Worm (Caenorhabditis elegans): Measurements from ENCODE around the gene F46F2.3.

Gene F46F2.3

ce11 chrX:15279301-15279700 lies 19.2 kb upstream of the F46F2.3 start (continued):
- peak; percentile 10 for TF ChIP-seq K12H6.12 (tag; optimal IDR thresholded peaks at IDR 0.05)
- no peak for TF ChIP-seq hlh-26 (GFP tag; conservative IDR thresholded peaks at IDR 0.05)
- TF ChIP-seq madf-3 (GFP tag; IDR thresholded peaks at IDR 0.05): no peak
- no peak for TF ChIP-seq somi-1 (GFP tag; optimal IDR thresholded peaks at IDR 0.05)
- no peak for TF ChIP-seq B0336.3 (GFP tag; IDR thresholded peaks at IDR 0.05)
- no peak for TF ChIP-seq snpc-1.3 (tag; optimal IDR thresholded peaks at IDR 0.05; ENCODE audit: insufficient read depth)
- peak; percentile 41; the same call in 1 of the 2 replicates for TF ChIP-seq mcd-1 (GFP tag; IDR thresholded peaks at IDR 0.05)
- TF ChIP-seq gei-17 (GFP tag; optimal IDR thresholded peaks at IDR 0.05): no peak
- no peak for TF ChIP-seq madf-8 (GFP tag; conservative IDR thresholded peaks at IDR 0.05)
- TF ChIP-seq ztf-3 (GFP tag; optimal IDR thresholded peaks at IDR 0.05): no peak
- TF ChIP-seq hmg-20 (GFP tag; IDR thresholded peaks at IDR 0.05): no peak
- TF ChIP-seq nfya-2 (GFP tag; IDR thresholded peaks at IDR 0.05): no peak

- TF ChIP-seq ZK185.1 (tag; optimal IDR thresholded peaks at IDR 0.05; ENCODE audit: poor library complexity, severe bottlenecking) (no peak), nfya-1 (tag; optimal IDR thresholded peaks at IDR 0.05; ENCODE audit: borderline replicate concordance, insufficient read depth) (no peak), Y56A3A.18 (GFP tag; IDR thresholded peaks at IDR 0.05) (no peak), snpc-4 (GFP tag; optimal IDR thresholded peaks at IDR 0.05) (no peak), snpc-4 (tag; optimal IDR thresholded peaks at IDR 0.05) (peak in 2 of 4 experiments; percentile 45 to 65), zfh-2 (GFP tag; conservative IDR thresholded peaks at IDR 0.05) (peak; percentile 54)
These were observed 18.5 kb upstream of the F46F2.3 start for ce11 chrX:15278593-15278992.

ce11 chrX:15277714-15278187 lies 17.7 kb upstream of the F46F2.3 start, which contains the start of gene kin-20:
TSS of gene kin-20 (minus strand) at chrX:15277764.
- TF ChIP-seq lin-26 (GFP tag; IDR thresholded peaks at IDR 0.05): 0 out of 2 replicates have a peak, but pooled peaks have one; percentile 44
- TF ChIP-seq egrh-3 (GFP tag; IDR thresholded peaks at IDR 0.05): peak; percentile 56; the same call in 1 of the 2 replicates
- TF ChIP-seq zfh-2 (GFP tag; conservative IDR thresholded peaks at IDR 0.05): peak; percentile 91
- TF ChIP-seq bed-1 (GFP tag; IDR thresholded peaks at IDR 0.05): 0 out of 2 replicates have a peak, but pooled peaks have one; percentile 22
- TF ChIP-seq attf-5 (GFP tag; optimal IDR thresholded peaks at IDR 0.05): no peak
- no peak for TF ChIP-seq hlh-26 (GFP tag; conservative IDR thresholded peaks at IDR 0.05)
- TF ChIP-seq madf-6 (GFP tag; IDR thresholded peaks at IDR 0.05): 0 out of 2 replicates have a peak, but pooled peaks have one; percentile 14
- peak; percentile 6 for TF ChIP-seq ceh-27 (GFP tag; optimal IDR thresholded peaks at IDR 0.05)
- peak; percentile 46; the same call in 1 of the 2 replicates for TF ChIP-seq sea-2 (GFP tag; IDR thresholded peaks at IDR 0.05)

ce11 chrX:15276774-15277173 lies 16.7 kb upstream of the F46F2.3 start:
- TF ChIP-seq mcd-1 (GFP tag; IDR thresholded peaks at IDR 0.05) (0 out of 2 replicates have a peak, but pooled peaks have one; percentile 26), snpc-4 (GFP tag; optimal IDR thresholded peaks at IDR 0.05) (no peak), snpc-4 (tag; optimal IDR thresholded peaks at IDR 0.05) (peak in 2 of 4 experiments; percentile 21 to 31), K12H6.12 (tag; optimal IDR thresholded peaks at IDR 0.05) (peak; percentile 47), ZK185.1 (tag; optimal IDR thresholded peaks at IDR 0.05; ENCODE audit: poor library complexity, severe bottlenecking) (peak; percentile 62), nhr-90 (tag; optimal IDR thresholded peaks at IDR 0.05) (no peak), dox-1 (GFP tag; IDR thresholded peaks at IDR 0.05) (0 out of 2 replicates have a peak, but pooled peaks have one; percentile 11), ceh-58 (GFP tag; IDR thresholded peaks at IDR 0.05) (no peak), hmg-1.2 (GFP tag; IDR thresholded peaks at IDR 0.05) (peak; percentile 65; the same call in 1 of the 2 replicates), nhr-27 (tag; optimal IDR thresholded peaks at IDR 0.05) (no peak), hmg-20 (GFP tag; IDR thresholded peaks at IDR 0.05) (no peak), ztf-26 (tag; optimal IDR thresholded peaks at IDR 0.05) (peak; percentile 46), unc-130 (GFP tag; optimal IDR thresholded peaks at IDR 0.05) (no peak), ceh-27 (GFP tag; optimal IDR thresholded peaks at IDR 0.05) (peak; percentile 33), F33H1.4 (GFP tag; IDR thresholded peaks at IDR 0.05) (no peak), pha-4 (tag; optimal IDR thresholded peaks at IDR 0.05) (peak; percentile 24), lin-40 (tag; optimal IDR thresholded peaks at IDR 0.05) (peak; percentile 60), F37B4.10 (GFP tag; IDR thresholded peaks at IDR 0.05) (no peak), somi-1 (GFP tag; optimal IDR thresholded peaks at IDR 0.05) (peak; percentile 27), rpc-1 (optimal IDR thresholded peaks at IDR 0.05) (no peak), rpc-1 (tag; optimal IDR thresholded peaks at IDR 0.05) (no peak), tbp1 (GFP tag; optimal IDR thresholded peaks at IDR 0.05) (peak; percentile 3), sea-2 (GFP tag; IDR thresholded peaks at IDR 0.05) (no peak), die-1 (tag; optimal IDR thresholded peaks at IDR 0.05) (no peak), lin-35 (GFP tag; optimal IDR thresholded peaks at IDR 0.05) (peak in 1 of 3 experiments; percentile 57), ztf-6 (GFP tag; IDR thresholded peaks at IDR 0.05) (no peak)
